Worm (Caenorhabditis elegans): ENCODE results near the gene C10G8.4.

- no peak for TF ChIP-seq unc-39 (tag; optimal IDR thresholded peaks at IDR 0.05)
- TF ChIP-seq nhr-12 (tag; optimal IDR thresholded peaks at IDR 0.05) = no peak
- no peak for TF ChIP-seq unc-62 (GFP tag; optimal IDR thresholded peaks at IDR 0.05)
- no peak for TF ChIP-seq lin-13 (tag; optimal IDR thresholded peaks at IDR 0.05)
- no peak for TF ChIP-seq nhr-76 (tag; optimal IDR thresholded peaks at IDR 0.05)
- no peak for TF ChIP-seq ceh-39 (tag; optimal IDR thresholded peaks at IDR 0.05)
- no peak for TF ChIP-seq elt-3 (tag; optimal IDR thresholded peaks at IDR 0.05)
Measured at ce11 chrV:5329677-5330266, 18.0 kb downstream of the C10G8.4 start.
